Worm (Caenorhabditis elegans) whole organism, late embryonic: ENCODE measurements around the gene col-145.

Experiments
- Y22D7AL.16 ChIP-seq: sonication (generic microtip); optimal IDR thresholded peaks from 2 replicates; lab custom pipeline; 2016; ENCODE audit warnings: missing genetic modification characterization, missing compliant biosample characterization
- ama-1 ChIP-seq: fragments of 150-350 bp; optimal IDR thresholded peaks from 2 replicates; lab custom pipeline; 2014
- hlh-13 ChIP-seq: fragments of 200-800 bp; sonication (Bioruptor generic); optimal IDR thresholded peaks from 2 replicates; lab custom pipeline; 2018; ENCODE audit warnings: mild to moderate bottlenecking, missing genetic modification characterization, missing compliant biosample characterization
- pag-3 ChIP-seq: sonication (generic microtip); optimal IDR thresholded peaks from 2 replicates; lab custom pipeline; 2016; ENCODE audit warnings: missing compliant biosample characterization, missing genetic modification characterization, borderline replicate concordance

ce11 chrV:9166306-9166705 is 3.5 kb upstream of the col-145 start:
- TF ChIP-seq ama-1 (lab: Kevin White, UChicago) (no peak), pag-3 (tag; lab: Kevin White, UChicago) (no peak), hlh-13 (GFP tag; lab: Kevin White, UChicago) (no peak), Y22D7AL.16 (tag; lab: Kevin White, UChicago) (no peak)
